Fruit fly (Drosophila melanogaster) whole organism: ENCODE results near the gene Glos.

Experiments used
- CG8478 ChIP-seq: fragments of >200 bp; optimal IDR thresholded peaks from 2 replicates; lab custom pipeline; 2018; ENCODE audit warnings: inconsistent platforms
- EcR ChIP-seq, 2 experiments: fragments of >200 bp; optimal IDR thresholded peaks; 2 replicates each; lab custom pipeline; 2017; ENCODE audit warnings: missing biosample characterization in 2 of 2, missing genetic modification characterization in 2 of 2, missing genetic modification reagents in 2 of 2
- pan ChIP-seq: fragments of >200 bp; optimal IDR thresholded peaks from 2 replicates; lab custom pipeline; 2017
- psq ChIP-seq: fragments of >200 bp; optimal IDR thresholded peaks from 2 replicates; lab custom pipeline; 2017

DNA sequence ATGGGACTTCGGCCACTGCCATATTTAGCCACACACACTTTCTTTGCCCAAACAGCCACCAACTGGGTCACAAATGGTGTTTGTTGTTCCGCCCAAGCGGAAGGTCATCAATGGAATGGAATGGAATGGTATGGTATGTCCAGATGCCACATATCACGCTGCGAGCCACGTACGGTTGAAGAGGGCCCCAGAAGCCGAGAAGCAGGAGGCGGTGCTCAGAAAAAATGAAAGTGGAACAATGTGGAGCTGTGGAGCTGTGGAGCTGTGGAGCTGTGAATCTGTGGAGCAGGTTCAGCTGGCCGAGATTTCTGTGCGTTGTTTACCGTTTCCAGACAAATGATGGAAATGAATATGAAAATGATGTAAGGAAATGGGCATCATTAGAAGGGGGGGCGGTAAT, 49.6 kb upstream of the Glos start:
- TF ChIP-seq psq (lab: Kevin White, UChicago): no peak
- TF ChIP-seq CG8478 (lab: Kevin White, UChicago): no peak
- TF ChIP-seq EcR (GFP tag; optimal IDR thresholded peaks at IDR 0.05; lab: Kevin White, UChicago): no peak
- TF ChIP-seq pan: no peak
